Fruit fly (Drosophila melanogaster) whole organism, embryonic: Measurements from ENCODE around the gene Scgalpha.

Experiments used
- Ada2b ChIP-seq: fragments of 200-800 bp; sonication (Bioruptor generic); IDR thresholded peaks from 2 replicates; pipeline ENCODE4 v1.3.6; 2022; ENCODE audit warnings: missing biosample characterization, missing genetic modification characterization
- Asciz ChIP-seq: fragments of 200-800 bp; sonication (Bioruptor generic); optimal IDR thresholded peaks from 2 replicates; lab custom pipeline; 2017; ENCODE audit warnings: missing biosample characterization, mild to moderate bottlenecking, missing genetic modification characterization, missing genetic modification reagents
- Atf6 ChIP-seq: fragments of 200-800 bp; sonication (Bioruptor generic); IDR thresholded peaks from 2 replicates; pipeline ENCODE4 v1.3.6; 2022; ENCODE audit warnings: missing biosample characterization, missing genetic modification characterization
- Bteb2 ChIP-seq: fragments of 200-800 bp; sonication (Bioruptor generic); optimal IDR thresholded peaks from 2 replicates; lab custom pipeline; 2016; ENCODE audit warnings: missing biosample characterization, missing genetic modification characterization
- CG10462 ChIP-seq: fragments of 200-800 bp; sonication (Bioruptor generic); optimal IDR thresholded peaks from 2 replicates; lab custom pipeline; 2016; ENCODE audit warnings: missing biosample characterization, missing genetic modification characterization
- CG11696 ChIP-seq: fragments of 200-800 bp; sonication (Bioruptor generic); IDR thresholded peaks from 2 replicates; pipeline ENCODE4 v1.3.6; 2022; ENCODE audit warnings: missing biosample characterization, missing genetic modification characterization
- CG14710 ChIP-seq: fragments of 200-800 bp; sonication (Bioruptor generic); optimal IDR thresholded peaks from 3 replicates; lab custom pipeline; 2019; ENCODE audit warnings: missing biosample characterization, mild to moderate bottlenecking, missing genetic modification characterization, moderate library complexity
- CG1529 ChIP-seq: fragments of 200-800 bp; sonication (Bioruptor generic); optimal IDR thresholded peaks from 3 replicates; lab custom pipeline; 2018; ENCODE audit warnings: missing biosample characterization, missing genetic modification characterization
- CG17361 ChIP-seq: fragments of 200-800 bp; sonication (Bioruptor generic); IDR thresholded peaks from 3 replicates; pipeline ENCODE4 v1.3.6; 2022; ENCODE audit warnings: missing biosample characterization, missing genetic modification characterization
- CG17612 ChIP-seq: fragments of 200-800 bp; sonication (Bioruptor generic); IDR thresholded peaks from 2 replicates; pipeline ENCODE4 v1.3.6; 2022; ENCODE audit warnings: missing biosample characterization, missing genetic modification characterization
- CG2712 ChIP-seq: fragments of 200-800 bp; optimal IDR thresholded peaks from 3 replicates; lab custom pipeline; 2019; ENCODE audit warnings: missing biosample characterization, mild to moderate bottlenecking, missing genetic modification characterization, moderate library complexity
- CG30020 ChIP-seq: fragments of 200-800 bp; optimal IDR thresholded peaks from 2 replicates; lab custom pipeline; 2019; ENCODE audit warnings: missing biosample characterization, mild to moderate bottlenecking, missing genetic modification characterization, moderate library complexity
- CG5245 ChIP-seq: fragments of 200-800 bp; sonication (Bioruptor generic); optimal IDR thresholded peaks from 3 replicates; lab custom pipeline; 2016; ENCODE audit warnings: missing biosample characterization, missing genetic modification characterization
- CG7786 ChIP-seq: fragments of 200-800 bp; sonication (Bioruptor generic); optimal IDR thresholded peaks from 2 replicates; lab custom pipeline; 2016; ENCODE audit warnings: missing biosample characterization, missing genetic modification characterization
- CG7839 ChIP-seq: fragments of 200-800 bp; sonication (Bioruptor generic); optimal IDR thresholded peaks from 3 replicates; lab custom pipeline; 2018; ENCODE audit warnings: missing biosample characterization, mild to moderate bottlenecking, missing genetic modification characterization, moderate library complexity
- CG7928 ChIP-seq: fragments of 200-800 bp; sonication (Bioruptor generic); optimal IDR thresholded peaks from 2 replicates; lab custom pipeline; 2017; ENCODE audit warnings: missing biosample characterization, mild to moderate bottlenecking, missing genetic modification characterization
- CG9437 ChIP-seq: fragments of 200-800 bp; sonication (Bioruptor generic); optimal IDR thresholded peaks from 2 replicates; lab custom pipeline; 2018; ENCODE audit warnings: missing biosample characterization, mild to moderate bottlenecking, missing genetic modification characterization
- CG9876 ChIP-seq: fragments of 200-800 bp; sonication (Bioruptor generic); optimal IDR thresholded peaks from 2 replicates; lab custom pipeline; 2016; ENCODE audit warnings: missing biosample characterization, missing genetic modification characterization
- Chrac-16 ChIP-seq: fragments of 200-800 bp; sonication (Bioruptor generic); optimal IDR thresholded peaks from 3 replicates; lab custom pipeline; 2016; ENCODE audit warnings: missing biosample characterization, missing genetic modification characterization
- D19A ChIP-seq: fragments of 200-800 bp; optimal IDR thresholded peaks from 3 replicates; lab custom pipeline; 2019; ENCODE audit warnings: missing biosample characterization, mild to moderate bottlenecking, missing genetic modification characterization, moderate library complexity
- Deaf1 ChIP-seq: fragments of 200-800 bp; optimal IDR thresholded peaks from 3 replicates; lab custom pipeline; 2019; ENCODE audit warnings: missing biosample characterization, mild to moderate bottlenecking, missing genetic modification characterization, moderate library complexity
- Dek ChIP-seq: fragments of 200-800 bp; sonication (Bioruptor generic); optimal IDR thresholded peaks from 3 replicates; lab custom pipeline; 2019; ENCODE audit warnings: missing biosample characterization, mild to moderate bottlenecking, missing genetic modification characterization, moderate library complexity
- Dip2 ChIP-seq: fragments of 200-800 bp; sonication (Bioruptor generic); IDR thresholded peaks from 2 replicates; pipeline ENCODE4 v1.3.6; 2022; ENCODE audit warnings: missing biosample characterization, missing genetic modification characterization
- Drgx ChIP-seq: fragments of 200-800 bp; sonication (Bioruptor generic); IDR thresholded peaks from 2 replicates; pipeline ENCODE4 v1.3.6; 2022; ENCODE audit warnings: missing biosample characterization, missing genetic modification characterization
- Fer3 ChIP-seq: fragments of 200-800 bp; sonication (Bioruptor generic); optimal IDR thresholded peaks from 2 replicates; lab custom pipeline; 2018; ENCODE audit warnings: missing biosample characterization, mild to moderate bottlenecking, missing genetic modification characterization, moderate library complexity
- Sox102F ChIP-seq: fragments of 200-800 bp; sonication (Bioruptor generic); optimal IDR thresholded peaks from 2 replicates; lab custom pipeline; 2018; ENCODE audit warnings: missing biosample characterization, mild to moderate bottlenecking, missing genetic modification characterization, moderate library complexity
- Xrp1 ChIP-seq: fragments of 200-800 bp; sonication (Bioruptor generic); IDR thresholded peaks from 2 replicates; pipeline ENCODE4 v1.3.6; 2022; ENCODE audit warnings: missing biosample characterization, missing genetic modification characterization
- ac ChIP-seq: fragments of 200-800 bp; sonication (Bioruptor generic); optimal IDR thresholded peaks from 3 replicates; lab custom pipeline; 2017; ENCODE audit warnings: missing biosample characterization, mild to moderate bottlenecking, missing genetic modification characterization
- ase ChIP-seq: fragments of 200-800 bp; sonication (Bioruptor generic); IDR thresholded peaks from 3 replicates; pipeline ENCODE4 v1.3.6; 2022; ENCODE audit warnings: missing biosample characterization, missing genetic modification characterization
- az2 ChIP-seq: fragments of 200-800 bp; sonication (Bioruptor generic); optimal IDR thresholded peaks from 3 replicates; lab custom pipeline; 2016; ENCODE audit warnings: missing biosample characterization, missing genetic modification characterization
- bowl ChIP-seq: fragments of 200-800 bp; sonication (Bioruptor generic); IDR thresholded peaks from 2 replicates; pipeline ENCODE4 v1.3.6; 2022; ENCODE audit warnings: missing biosample characterization, missing genetic modification characterization
- caup ChIP-seq: fragments of 200-800 bp; sonication (Bioruptor generic); optimal IDR thresholded peaks from 3 replicates; lab custom pipeline; 2017; ENCODE audit warnings: missing biosample characterization, mild to moderate bottlenecking, missing genetic modification characterization, moderate library complexity; ENCODE audit not compliant: severe bottlenecking
- chm ChIP-seq: fragments of 200-800 bp; sonication (Bioruptor generic); IDR thresholded peaks from 2 replicates; pipeline ENCODE4 v1.3.6; 2022; ENCODE audit warnings: missing biosample characterization, missing genetic modification characterization
- croc ChIP-seq: fragments of 200-800 bp; sonication (Bioruptor generic); conservative IDR thresholded peaks from 3 replicates; pipeline ENCODE4 v1.3.6; 2022; ENCODE audit warnings: missing biosample characterization, missing genetic modification characterization
- cwo ChIP-seq: fragments of 200-800 bp; sonication (Bioruptor generic); optimal IDR thresholded peaks from 3 replicates; lab custom pipeline; 2017; ENCODE audit warnings: missing biosample characterization, missing genetic modification characterization, mild to moderate bottlenecking, moderate library complexity, missing genetic modification reagents
- emc ChIP-seq: fragments of 200-800 bp; sonication (Bioruptor generic); optimal IDR thresholded peaks from 2 replicates; lab custom pipeline; 2016; ENCODE audit warnings: missing biosample characterization, missing genetic modification characterization
- eyg ChIP-seq: fragments of 200-800 bp; sonication (Bioruptor generic); optimal IDR thresholded peaks from 3 replicates; lab custom pipeline; 2016; ENCODE audit warnings: missing biosample characterization, missing genetic modification characterization
- gcm ChIP-seq: fragments of 200-800 bp; sonication (Bioruptor generic); optimal IDR thresholded peaks from 2 replicates; lab custom pipeline; 2019; ENCODE audit warnings: missing biosample characterization, mild to moderate bottlenecking, missing genetic modification characterization, moderate library complexity
- h ChIP-seq: fragments of >200 bp; optimal IDR thresholded peaks from 2 replicates; lab custom pipeline; 2017
- onecut ChIP-seq: fragments of 200-800 bp; sonication (Bioruptor generic); IDR thresholded peaks from 2 replicates; pipeline ENCODE4 v1.3.6; 2022; ENCODE audit warnings: missing biosample characterization, missing genetic modification characterization
- pros ChIP-seq: fragments of 200-800 bp; sonication (Bioruptor generic); optimal IDR thresholded peaks from 3 replicates; lab custom pipeline; 2019; ENCODE audit warnings: missing biosample characterization, mild to moderate bottlenecking, missing genetic modification characterization, moderate library complexity
- psq ChIP-seq: fragments of 200-800 bp; sonication (Bioruptor generic); optimal IDR thresholded peaks from 2 replicates; lab custom pipeline; 2017; ENCODE audit warnings: missing biosample characterization, missing genetic modification characterization
- pzg ChIP-seq: fragments of 200-800 bp; sonication (Bioruptor generic); optimal IDR thresholded peaks from 3 replicates; lab custom pipeline; 2018; ENCODE audit warnings: missing biosample characterization, mild to moderate bottlenecking, missing genetic modification characterization, moderate library complexity
- sens-2 ChIP-seq: fragments of 200-800 bp; sonication (Bioruptor generic); IDR thresholded peaks from 2 replicates; pipeline ENCODE4 v1.3.6; 2022; ENCODE audit warnings: missing biosample characterization, missing genetic modification characterization
- sisA ChIP-seq: fragments of 200-800 bp; sonication (Bioruptor generic); IDR thresholded peaks from 2 replicates; pipeline ENCODE4 v1.3.6; 2022; ENCODE audit warnings: missing biosample characterization, missing genetic modification characterization
- slp2 ChIP-seq: fragments of 200-800 bp; sonication (Bioruptor generic); optimal IDR thresholded peaks from 2 replicates; lab custom pipeline; 2016; ENCODE audit warnings: missing biosample characterization, missing genetic modification characterization
- stc ChIP-seq: fragments of 200-800 bp; sonication (Bioruptor generic); IDR thresholded peaks from 2 replicates; pipeline ENCODE4 v1.3.6; 2022; ENCODE audit warnings: missing biosample characterization, missing genetic modification characterization
- stwl ChIP-seq: fragments of 200-800 bp; sonication (Bioruptor generic); optimal IDR thresholded peaks from 3 replicates; lab custom pipeline; 2018; ENCODE audit warnings: missing biosample characterization, mild to moderate bottlenecking, missing genetic modification characterization, moderate library complexity
- tll ChIP-seq, 2 experiments: fragments of 200-800 bp in 1 of 2; fragments of >200 bp in 1 of 2; sonication (Bioruptor generic) in 1 of 2; optimal IDR thresholded peaks; 2 replicates each; lab custom pipeline; 2017 to 2019; ENCODE audit warnings: missing biosample characterization in 2 of 2, missing genetic modification characterization in 2 of 2, mild to moderate bottlenecking in 1 of 2, moderate library complexity in 1 of 2
- wek ChIP-seq: fragments of 200-800 bp; sonication (Bioruptor generic); optimal IDR thresholded peaks from 3 replicates; lab custom pipeline; 2018; ENCODE audit warnings: missing biosample characterization, mild to moderate bottlenecking, missing genetic modification characterization, moderate library complexity

Scgalpha gene

DNA sequence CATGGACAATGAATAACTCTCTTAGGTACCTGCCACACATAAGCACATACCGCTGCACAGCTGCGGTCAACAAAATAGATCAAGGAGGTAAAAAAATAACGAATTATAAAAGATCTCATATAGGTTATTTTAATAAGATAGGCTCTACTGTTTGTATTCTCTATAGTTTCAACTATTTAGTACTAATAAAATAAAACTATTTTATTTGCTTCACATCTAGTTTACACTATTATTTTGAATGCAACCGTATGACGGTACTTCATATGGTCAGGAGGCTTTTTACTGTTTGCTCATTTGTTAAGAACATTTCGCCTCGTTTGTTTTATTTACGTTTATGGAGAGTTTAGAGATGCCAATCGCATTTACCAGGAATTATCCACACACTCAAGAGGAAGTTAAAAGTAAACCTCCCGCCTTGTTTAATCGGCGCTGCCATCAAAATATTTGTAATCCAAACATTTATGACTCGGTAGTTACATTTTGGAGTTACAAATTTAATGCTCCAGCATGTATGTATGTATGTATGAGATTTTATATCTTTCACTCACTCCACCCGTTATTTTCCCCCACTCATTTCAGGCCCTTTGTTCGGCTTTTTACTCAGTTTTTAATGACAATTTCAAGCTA lies 28.2 kb upstream of the Scgalpha start (continued):
- TF ChIP-seq sens-2 (GFP tag; lab: Robert Waterston, UW) = 0 out of 2 replicates have a peak, but pooled peaks have one; percentile 11
- peak; percentile 51 for TF ChIP-seq Asciz (GFP tag; lab: Kevin White, UChicago)
- TF ChIP-seq CG10462 (GFP tag; lab: Kevin White, UChicago) = peak; percentile 42
- no peak for TF ChIP-seq CG9876
- TF ChIP-seq Fer3 (tag; lab: Kevin White, UChicago) = peak; percentile 54
- TF ChIP-seq ac = peak; percentile 59
- peak; percentile 51 for TF ChIP-seq az2
- TF ChIP-seq tll (GFP tag; optimal IDR thresholded peaks at IDR 0.05; lab: Kevin White, UChicago) = peak in 1 of 2 experiments; percentile 83
- no peak for TF ChIP-seq cwo
- no peak for TF ChIP-seq pros (GFP tag; lab: Kevin White, UChicago)
- TF ChIP-seq Drgx (GFP tag; lab: Robert Waterston, UW) = peak; percentile 77
- no peak for TF ChIP-seq chm (GFP tag; lab: Robert Waterston, UW)
- no peak for TF ChIP-seq h (lab: Kevin White, UChicago)
- no peak for TF ChIP-seq CG7786
- no peak for TF ChIP-seq CG7928 (GFP tag; lab: Kevin White, UChicago)
- no peak for TF ChIP-seq Dip2 (GFP tag; lab: Robert Waterston, UW)
- TF ChIP-seq Atf6 = peak; percentile 55; the same call in 1 of the 2 replicates
- TF ChIP-seq croc (GFP tag; lab: Robert Waterston, UW) = peak; percentile 42; the same call in 1 of the 3 replicates
- peak; percentile 28 for TF ChIP-seq CG30020 (tag; lab: Kevin White, UChicago)
- peak; percentile 19 for TF ChIP-seq Bteb2 (GFP tag; lab: Kevin White, UChicago)
- peak; percentile 74 for TF ChIP-seq CG17361 (GFP tag; lab: Robert Waterston, UW)
- peak; percentile 49 for TF ChIP-seq CG9437 (GFP tag; lab: Kevin White, UChicago)
- TF ChIP-seq Dek (tag; lab: Kevin White, UChicago) = peak; percentile 36
- peak; percentile 78 for TF ChIP-seq CG7839 (tag; lab: Kevin White, UChicago)
- TF ChIP-seq pzg = no peak
- TF ChIP-seq Xrp1 (GFP tag; lab: Robert Waterston, UW) = peak; percentile 88
- TF ChIP-seq gcm (GFP tag; lab: Kevin White, UChicago) = peak; percentile 78
- peak; percentile 79 for TF ChIP-seq CG14710
- no peak for TF ChIP-seq emc (GFP tag; lab: Kevin White, UChicago)
- peak; percentile 67 for TF ChIP-seq Ada2b (GFP tag; lab: Robert Waterston, UW)
- peak; percentile 38 for TF ChIP-seq Deaf1 (tag; lab: Kevin White, UChicago)
- TF ChIP-seq stwl (tag; lab: Kevin White, UChicago) = peak; percentile 24
- TF ChIP-seq wek = no peak
- no peak for TF ChIP-seq CG17612 (GFP tag; lab: Robert Waterston, UW)
- TF ChIP-seq caup (GFP tag; lab: Kevin White, UChicago) = peak; percentile 14
- TF ChIP-seq sisA (GFP tag; lab: Robert Waterston, UW) = peak; percentile 55; the same call in 1 of the 2 replicates
- peak; percentile 8 for TF ChIP-seq slp2 (GFP tag; lab: Kevin White, UChicago)
- no peak for TF ChIP-seq bowl (GFP tag; lab: Robert Waterston, UW)
- peak; percentile 96 for TF ChIP-seq CG11696
- TF ChIP-seq Sox102F (GFP tag; lab: Kevin White, UChicago) = peak; percentile 76
- peak; percentile 47 for TF ChIP-seq onecut (GFP tag; lab: Robert Waterston, UW)
- TF ChIP-seq CG2712 = peak; percentile 89
- TF ChIP-seq ase (GFP tag; lab: Robert Waterston, UW) = 0 out of 3 replicates have a peak, but pooled peaks have one; percentile 25
- TF ChIP-seq CG5245 (GFP tag; lab: Kevin White, UChicago) = peak; percentile 4
- TF ChIP-seq psq (GFP tag; lab: Kevin White, UChicago) = no peak
- peak; percentile 32 for TF ChIP-seq CG1529 (GFP tag; lab: Kevin White, UChicago)
- TF ChIP-seq eyg (GFP tag; lab: Kevin White, UChicago) = no peak
- TF ChIP-seq Chrac-16 = peak; percentile 58
- peak; percentile 61; the same call in 1 of the 2 replicates for TF ChIP-seq stc
- peak; percentile 75 for TF ChIP-seq D19A (tag; lab: Kevin White, UChicago)
